Fruit fly (Drosophila melanogaster) whole organism, prepupa: Measurements from ENCODE around the gene Mi-2.

Source experiments
- Blimp-1 ChIP-seq: fragments of 200-800 bp; sonication (Bioruptor generic); optimal IDR thresholded peaks from 3 replicates; lab custom pipeline; 2017; ENCODE audit warnings: missing biosample characterization, missing genetic modification characterization, mild to moderate bottlenecking, moderate library complexity, missing genetic modification reagents
- CG3032 ChIP-seq: fragments of 200-800 bp; optimal IDR thresholded peaks from 2 replicates; lab custom pipeline; 2019; ENCODE audit warnings: missing biosample characterization, mild to moderate bottlenecking, missing genetic modification characterization, moderate library complexity
- CG6854 ChIP-seq: fragments of 200-800 bp; sonication (Bioruptor generic); optimal IDR thresholded peaks from 2 replicates; lab custom pipeline; 2017; ENCODE audit warnings: missing biosample characterization, mild to moderate bottlenecking, missing genetic modification characterization
- Eip75B ChIP-seq: fragments of 200-800 bp; sonication (Bioruptor generic); optimal IDR thresholded peaks from 3 replicates; lab custom pipeline; 2016; ENCODE audit warnings: missing biosample characterization, missing genetic modification characterization
- Gug ChIP-seq: fragments of 200-800 bp; sonication (Bioruptor generic); IDR thresholded peaks from 2 replicates; pipeline ENCODE4 v1.3.6; 2022; ENCODE audit warnings: missing biosample characterization, missing genetic modification characterization
- Hr4 ChIP-seq: fragments of 200-800 bp; sonication (Bioruptor generic); optimal IDR thresholded peaks from 3 replicates; lab custom pipeline; 2016; ENCODE audit warnings: missing biosample characterization, missing genetic modification characterization
- Sox102F ChIP-seq: fragments of 200-800 bp; sonication (Bioruptor generic); optimal IDR thresholded peaks from 2 replicates; lab custom pipeline; 2016; ENCODE audit warnings: missing biosample characterization, mild to moderate bottlenecking, missing genetic modification characterization
- pdm3 ChIP-seq: fragments of 200-800 bp; sonication (Bioruptor generic); optimal IDR thresholded peaks from 3 replicates; lab custom pipeline; 2016; ENCODE audit warnings: missing biosample characterization, missing genetic modification characterization

DNA sequence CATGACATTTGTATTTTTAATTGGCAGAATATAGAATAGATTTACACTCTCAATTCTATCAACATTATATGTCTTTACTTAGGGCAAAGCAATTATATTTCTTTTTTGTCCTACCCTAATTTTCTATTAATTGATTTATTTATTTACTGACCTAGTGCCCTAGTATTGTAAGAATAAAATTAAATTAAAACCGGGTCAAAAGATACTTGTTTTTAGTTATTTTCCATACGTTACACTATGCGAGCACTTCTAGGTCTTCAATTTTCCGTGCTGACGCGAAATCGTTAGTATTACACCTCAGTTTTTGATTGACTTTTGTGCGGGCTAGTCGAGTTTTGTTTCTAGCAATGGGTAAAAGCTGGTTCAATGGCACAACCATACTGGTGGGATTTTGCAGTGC lies 21.4 kb upstream of the Mi-2 start, which contains the start of gene CG46462:
- TF ChIP-seq CG3032 (no peak), Eip75B (GFP tag; lab: Kevin White, UChicago) (no peak), CG6854 (GFP tag; lab: Kevin White, UChicago) (no peak), Hr4 (GFP tag; lab: Kevin White, UChicago) (no peak), Blimp-1 (GFP tag; lab: Kevin White, UChicago) (no peak), Sox102F (GFP tag; lab: Kevin White, UChicago) (no peak), pdm3 (GFP tag; lab: Kevin White, UChicago) (no peak), Gug (GFP tag; lab: Robert Waterston, UW) (no peak)
